Fruit fly (Drosophila melanogaster) S2 (cell line): ENCODE data around the gene CG17734.

ENCODE experiments used
- CG8478 ChIP-seq: fragments of >200 bp; optimal IDR thresholded peaks from 2 replicates; lab custom pipeline; 2018
- CTCF ChIP-seq, 2 experiments: fragments of >200 bp; optimal IDR thresholded peaks; 2 replicates each; lab custom pipeline; 2018

The CG17734 gene

DNA sequence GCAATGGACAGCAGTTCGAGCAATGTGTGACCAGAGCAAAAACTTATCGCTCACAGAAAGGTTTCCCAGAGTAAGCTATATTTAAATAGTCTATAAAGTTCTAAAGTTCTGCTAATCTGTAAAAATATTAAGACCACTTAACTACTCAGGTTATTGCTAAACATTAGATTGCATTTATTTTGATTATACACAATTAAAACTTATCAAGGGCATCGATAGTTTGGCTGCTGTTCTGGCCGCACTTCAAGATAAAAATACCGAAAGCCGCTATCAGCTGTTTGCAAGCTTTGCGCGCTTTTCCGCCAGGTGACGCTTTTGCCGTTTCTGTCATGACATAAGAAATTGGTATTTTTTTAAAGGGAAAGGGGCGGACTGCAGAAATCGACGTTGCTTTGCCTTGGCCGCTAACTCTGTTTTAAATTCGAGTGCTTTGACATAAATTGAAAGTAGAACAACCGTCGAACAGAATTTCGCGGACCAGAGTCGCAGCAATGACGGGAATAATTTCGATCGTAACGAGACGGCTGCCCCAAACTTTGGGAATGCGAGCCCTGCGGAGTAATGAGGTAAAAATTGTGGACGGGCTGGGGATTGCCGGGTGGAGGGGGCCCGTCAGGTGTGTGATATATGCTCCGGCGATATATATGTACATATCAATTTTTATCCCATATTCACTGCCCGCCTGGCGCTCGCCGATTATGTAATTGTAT, at the start of gene CG17734, which contains the start of gene CG5214:
CG17734 (minus strand) TSS at position 49 of the 710 bp plus-strand sequence.
CG5214 (plus strand) TSS at position 352 of the 710 bp plus-strand sequence.
- peak; percentile 77 to 82 for TF ChIP-seq CTCF (optimal IDR thresholded peaks at IDR 0.05; lab: Kevin White, UChicago)
- TF ChIP-seq CG8478 (lab: Kevin White, UChicago): no peak

DNA sequence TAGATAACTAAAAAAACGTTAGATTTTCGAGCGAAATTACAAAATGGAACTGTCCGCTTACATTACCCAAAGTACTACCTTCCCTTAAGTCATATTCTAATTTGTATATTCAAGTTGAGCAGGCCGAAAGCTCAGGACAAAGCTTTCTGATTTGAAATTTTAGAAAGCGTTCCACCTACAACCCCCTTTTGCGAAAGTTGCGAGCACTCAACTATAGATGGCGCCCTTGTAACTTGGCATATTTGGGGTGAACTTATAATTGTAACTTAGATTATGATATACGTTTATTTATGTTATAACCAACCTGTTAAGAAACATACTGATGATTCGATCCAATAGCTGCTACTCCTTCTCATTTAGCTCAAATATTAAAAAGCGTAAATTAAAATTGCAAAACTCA, 43.1 kb upstream of the CG17734 start:
- TF ChIP-seq CG8478 (lab: Kevin White, UChicago): no peak
- TF ChIP-seq CTCF (optimal IDR thresholded peaks at IDR 0.05; lab: Kevin White, UChicago): peak; percentile 48 to 61

DNA sequence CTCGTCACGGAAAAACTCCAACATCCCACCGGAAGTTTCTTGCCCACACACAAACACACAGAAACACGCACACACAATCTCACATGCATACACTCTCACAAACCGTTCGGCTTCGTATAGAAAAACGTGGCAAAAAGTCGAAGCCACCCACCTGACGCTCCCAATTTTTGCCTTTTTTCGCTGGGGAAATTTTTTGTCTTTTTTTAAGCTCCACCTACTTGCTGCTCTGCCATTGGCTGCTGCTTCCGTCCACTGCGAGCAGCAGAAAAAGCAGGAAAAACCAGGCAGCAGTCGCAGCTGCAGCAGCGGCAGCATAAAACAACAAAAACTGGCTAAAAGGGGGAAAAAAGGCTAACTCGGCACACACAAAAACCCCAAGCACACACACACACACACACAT, 38.1 kb upstream of the CG17734 start:
- TF ChIP-seq CG8478 (lab: Kevin White, UChicago) (no peak), CTCF (optimal IDR thresholded peaks at IDR 0.05; lab: Kevin White, UChicago) (no peak)

DNA sequence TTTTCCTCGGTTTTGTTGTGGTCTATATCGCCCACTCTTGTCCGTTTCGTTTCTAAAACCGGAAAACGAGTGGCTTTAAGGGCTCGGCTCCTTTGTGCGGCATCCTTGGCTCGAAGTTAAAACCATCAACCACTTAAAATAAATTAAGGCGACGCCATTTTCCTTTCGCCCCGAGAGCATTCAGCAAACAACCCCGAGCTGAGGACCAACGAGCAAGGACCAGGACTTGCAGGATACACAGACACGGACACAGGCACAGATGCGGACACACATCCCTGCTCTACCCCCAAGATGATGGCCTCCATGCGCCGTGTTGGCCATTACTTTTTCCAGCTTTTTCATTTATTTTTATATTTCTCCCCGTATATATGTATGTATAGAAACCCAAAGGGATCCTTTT, 28.9 kb upstream of the CG17734 start:
- no peak for TF ChIP-seq CTCF (optimal IDR thresholded peaks at IDR 0.05; lab: Kevin White, UChicago)
- no peak for TF ChIP-seq CG8478 (lab: Kevin White, UChicago)

DNA sequence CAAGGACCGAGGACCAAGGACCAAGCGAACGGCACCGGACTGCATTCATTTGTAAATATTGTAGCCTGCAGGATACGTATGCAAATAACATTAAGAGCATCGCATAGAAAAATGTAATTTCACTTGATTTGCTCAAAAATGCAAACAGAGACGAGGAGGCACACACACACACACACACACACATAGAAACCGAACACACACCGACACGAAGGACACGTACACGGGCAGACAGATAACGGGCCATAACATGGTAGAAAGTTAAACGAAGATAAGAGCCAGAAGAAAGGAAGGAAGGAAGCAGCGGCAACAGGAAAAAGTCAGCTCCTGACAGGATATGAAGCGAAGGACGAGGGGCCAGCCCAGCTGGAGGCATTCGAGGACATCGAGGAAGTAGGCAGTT, 26.8 kb upstream of the CG17734 start:
- TF ChIP-seq CG8478 (lab: Kevin White, UChicago) (no peak), CTCF (optimal IDR thresholded peaks at IDR 0.05; lab: Kevin White, UChicago) (no peak)

DNA sequence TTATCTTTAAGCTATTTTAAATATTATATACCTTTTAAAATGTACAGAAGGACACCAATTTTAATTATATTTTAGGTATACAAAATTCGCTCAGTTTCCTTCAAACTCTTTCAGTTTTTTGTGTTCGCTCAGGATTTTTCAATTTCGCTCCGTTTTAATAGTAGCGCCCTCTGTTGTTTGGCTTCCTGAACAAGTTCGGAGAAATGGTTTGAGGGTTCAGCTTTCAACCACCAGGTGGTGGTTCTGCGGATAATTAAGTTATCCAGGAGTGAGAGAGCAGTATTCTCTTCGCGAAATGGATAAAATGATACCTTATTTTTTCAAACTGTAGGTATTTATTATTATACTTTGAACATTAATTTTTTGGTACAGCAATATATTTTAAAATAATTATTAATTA, 25.2 kb upstream of the CG17734 start:
- TF ChIP-seq CTCF (optimal IDR thresholded peaks at IDR 0.05; lab: Kevin White, UChicago) (peak; percentile 89 to 96), CG8478 (lab: Kevin White, UChicago) (no peak)

DNA sequence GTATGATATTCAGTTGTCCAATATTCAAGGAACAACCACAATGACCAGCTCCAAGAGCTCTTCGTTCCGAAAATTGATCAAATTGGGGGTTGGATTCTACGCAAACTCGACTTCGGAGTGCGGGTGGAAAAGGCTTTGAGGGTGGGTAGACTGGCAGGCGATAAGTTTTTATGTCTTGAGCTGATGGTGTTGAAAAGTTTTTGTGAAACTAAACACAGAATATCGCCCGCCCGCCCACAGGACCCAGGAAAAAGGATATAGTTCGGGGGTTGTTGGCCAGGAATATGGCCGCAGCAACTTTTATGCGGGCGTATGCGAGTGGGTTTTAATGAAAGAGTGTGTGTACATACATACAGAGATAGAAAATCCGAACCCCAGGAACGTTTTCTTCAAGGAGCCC, 19.8 kb upstream of the CG17734 start:
- no peak for TF ChIP-seq CG8478 (lab: Kevin White, UChicago)
- no peak for TF ChIP-seq CTCF (optimal IDR thresholded peaks at IDR 0.05; lab: Kevin White, UChicago)

DNA sequence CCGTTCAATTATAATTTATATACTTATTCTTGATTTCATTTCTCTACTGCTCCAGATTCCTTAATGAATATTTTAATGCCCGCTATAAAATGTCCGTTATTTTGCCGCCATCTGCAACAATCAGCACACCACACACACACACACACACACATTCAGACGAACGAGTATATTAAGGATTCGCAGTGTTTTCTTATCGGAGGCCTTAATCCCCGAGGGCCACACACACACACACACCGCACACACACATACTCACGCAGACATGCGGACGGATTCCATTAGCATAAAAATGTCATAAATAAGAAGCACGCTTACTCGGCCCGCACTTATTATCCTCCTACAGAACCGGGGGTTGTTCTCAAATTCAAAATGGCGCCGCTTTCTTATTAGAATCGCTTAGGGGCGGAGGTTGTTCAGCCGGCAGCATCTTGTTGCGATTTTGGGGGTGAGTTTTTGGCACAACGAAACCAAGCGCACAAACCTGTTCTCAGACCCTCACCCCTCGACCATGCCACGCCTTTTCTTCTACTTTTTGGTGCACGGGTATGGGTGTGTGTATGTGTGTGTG, 17.2 kb upstream of the CG17734 start:
- TF ChIP-seq CG8478 (lab: Kevin White, UChicago): no peak
- no peak for TF ChIP-seq CTCF (optimal IDR thresholded peaks at IDR 0.05; lab: Kevin White, UChicago)

DNA sequence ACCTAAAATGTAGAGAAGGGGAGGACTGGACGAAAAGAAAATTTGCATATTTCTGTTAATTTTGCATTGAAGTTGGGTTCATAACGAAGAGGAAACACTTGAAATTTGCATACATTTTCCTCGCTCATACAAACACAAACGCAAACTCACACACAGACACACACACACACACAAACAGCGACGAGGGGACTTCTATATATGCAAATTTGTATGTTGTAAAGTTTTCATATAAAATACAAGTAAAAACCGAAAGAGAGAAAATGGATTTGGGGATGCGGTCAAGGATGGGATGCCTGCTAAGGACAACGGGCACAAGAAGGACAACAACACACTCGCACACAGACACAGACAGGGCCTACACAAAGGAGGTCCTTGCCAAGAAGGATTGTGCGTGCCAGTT, 13.7 kb upstream of the CG17734 start:
- TF ChIP-seq CTCF (optimal IDR thresholded peaks at IDR 0.05; lab: Kevin White, UChicago): no peak
- no peak for TF ChIP-seq CG8478 (lab: Kevin White, UChicago)

DNA sequence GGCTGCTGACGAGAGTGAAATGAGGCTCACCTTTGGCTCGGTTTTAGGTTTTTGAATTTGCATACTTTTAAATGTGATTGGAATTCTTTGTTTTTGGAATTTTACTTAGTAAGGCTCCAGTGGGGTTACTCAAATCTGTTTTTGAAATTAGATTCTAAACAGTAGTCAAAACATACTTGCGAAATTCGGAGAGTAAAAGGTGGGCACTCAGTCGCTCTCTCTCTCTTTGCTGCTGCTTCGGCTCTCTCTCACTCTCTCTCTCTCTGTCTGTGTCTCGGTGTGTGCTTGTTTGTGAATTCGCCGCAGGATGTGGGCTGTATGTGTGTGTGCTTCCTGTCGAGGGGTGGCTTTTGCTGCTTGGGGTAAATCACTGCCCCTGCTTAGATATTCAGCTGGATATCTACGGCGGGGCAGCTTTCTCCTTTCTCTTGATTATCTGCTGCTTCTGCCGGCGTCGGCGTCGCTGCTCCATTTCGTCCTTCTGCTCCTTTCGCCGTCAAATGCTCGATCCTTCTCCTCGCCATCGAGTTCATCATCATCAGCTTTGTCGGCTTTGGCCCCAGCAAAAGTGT, 10.7 kb upstream of the CG17734 start:
- TF ChIP-seq CTCF (optimal IDR thresholded peaks at IDR 0.05; lab: Kevin White, UChicago) (no peak), CG8478 (lab: Kevin White, UChicago) (no peak)

DNA sequence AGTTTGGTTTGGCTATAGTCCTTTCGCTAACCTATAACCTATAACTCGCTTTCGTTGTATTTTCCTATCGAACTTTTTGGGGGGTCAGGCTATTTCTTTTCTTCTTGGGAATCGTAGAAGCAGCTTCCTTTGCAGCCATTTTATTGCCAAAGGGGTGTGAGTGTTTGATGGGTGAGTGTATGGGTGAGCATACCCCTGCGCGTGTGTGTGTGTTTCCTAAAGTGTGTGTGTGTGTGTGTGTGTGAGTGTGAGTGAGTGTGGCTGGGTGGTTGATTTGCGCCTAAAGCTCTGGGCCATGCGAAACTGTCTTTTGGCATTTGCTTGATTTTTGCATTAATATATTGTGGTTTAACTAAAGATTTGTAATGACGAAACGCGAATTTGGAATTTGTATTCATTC, 10.0 kb upstream of the CG17734 start:
- no peak for TF ChIP-seq CTCF (optimal IDR thresholded peaks at IDR 0.05; lab: Kevin White, UChicago)
- no peak for TF ChIP-seq CG8478 (lab: Kevin White, UChicago)

DNA sequence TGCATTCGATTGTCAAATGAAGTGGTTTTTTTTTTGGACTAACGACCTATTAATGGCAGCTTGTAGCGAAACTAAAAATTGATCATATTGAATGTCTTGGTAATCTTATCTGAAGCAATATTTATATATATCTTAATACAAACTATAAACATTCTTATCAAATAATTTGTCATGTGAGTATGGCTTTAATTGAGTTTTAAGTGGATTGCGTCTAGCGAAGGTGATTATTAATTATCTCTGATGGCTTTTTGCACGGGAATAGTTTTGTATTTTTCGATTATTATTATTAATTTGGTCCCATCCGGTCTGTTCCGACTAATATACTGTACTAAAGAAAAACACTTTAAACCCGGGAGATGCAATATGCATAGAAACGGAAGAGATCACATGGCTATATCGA, 3.1 kb upstream of the CG17734 start:
- TF ChIP-seq CTCF (optimal IDR thresholded peaks at IDR 0.05; lab: Kevin White, UChicago) (no peak), CG8478 (lab: Kevin White, UChicago) (no peak)

DNA sequence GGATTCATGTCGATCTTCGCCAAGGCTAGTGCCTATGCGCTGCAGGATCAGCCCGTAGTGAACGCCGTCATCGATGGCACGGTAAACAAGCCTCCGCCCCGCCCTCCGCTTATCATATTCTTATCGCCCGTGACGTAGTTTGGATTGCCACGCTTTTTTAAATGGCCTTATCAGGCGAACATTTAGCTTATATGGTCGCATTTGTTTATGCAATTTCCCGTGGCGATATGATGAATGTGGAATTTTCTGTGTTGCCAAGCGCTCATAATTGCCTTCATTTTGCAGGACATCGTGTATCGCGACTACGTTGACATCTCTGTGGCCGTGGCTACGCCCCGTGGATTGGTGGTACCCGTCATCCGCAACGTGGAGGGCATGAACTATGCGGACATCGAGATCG, 2.0 kb upstream of the CG17734 start:
- no peak for TF ChIP-seq CG8478 (lab: Kevin White, UChicago)
- TF ChIP-seq CTCF (optimal IDR thresholded peaks at IDR 0.05; lab: Kevin White, UChicago): no peak

DNA sequence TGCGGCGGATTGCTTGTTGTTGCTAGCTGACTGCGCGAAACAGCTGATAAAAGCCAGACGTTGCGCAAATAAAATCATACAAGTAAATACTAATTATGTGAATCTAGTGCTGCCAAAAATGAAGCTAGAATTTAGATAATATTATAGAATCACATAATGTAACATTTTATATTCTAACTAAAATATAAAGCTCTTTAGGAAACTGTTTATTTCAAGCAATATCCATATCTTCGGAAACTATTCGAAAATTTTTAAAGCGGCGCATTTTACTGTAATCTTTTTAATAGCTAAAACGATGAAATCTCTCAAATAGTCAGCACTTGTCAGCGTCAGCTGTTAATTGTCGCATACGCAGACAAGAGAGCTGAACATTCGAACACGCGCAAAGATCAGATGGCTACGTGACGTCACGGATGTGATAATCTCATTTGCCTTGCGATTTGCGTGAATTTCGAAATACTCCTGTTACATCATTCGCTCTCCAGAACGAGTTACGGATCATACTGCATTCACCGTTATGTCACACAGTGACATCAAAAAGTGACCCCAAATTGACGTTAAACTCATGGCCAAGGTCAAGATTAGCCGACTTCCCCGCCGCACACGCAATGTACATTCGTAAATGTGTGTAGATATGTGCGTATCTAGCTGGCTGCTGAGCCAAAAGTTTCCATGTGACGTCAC, 600 bp downstream of the CG17734 start:
- TF ChIP-seq CG8478 (lab: Kevin White, UChicago): no peak
- no peak for TF ChIP-seq CTCF (optimal IDR thresholded peaks at IDR 0.05; lab: Kevin White, UChicago)

DNA sequence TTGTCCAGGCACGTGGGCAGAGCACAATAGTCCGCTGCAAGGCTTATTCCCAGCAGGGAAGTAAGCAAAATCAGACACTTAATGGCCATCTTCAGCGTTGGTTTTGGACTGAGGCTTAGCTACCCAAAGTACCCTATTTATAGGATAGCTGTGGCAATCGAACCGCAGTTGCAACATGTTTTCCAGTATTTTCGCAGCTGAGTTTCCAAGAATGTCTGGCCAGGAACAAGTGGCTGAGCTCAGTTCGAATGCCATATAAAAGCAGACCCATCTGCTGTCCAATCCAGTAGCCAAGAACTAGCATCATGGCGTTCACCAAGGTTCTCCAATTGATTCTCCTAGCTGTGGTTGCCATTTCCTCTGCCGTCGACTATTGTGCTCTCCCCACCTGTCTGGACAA, 2.9 kb downstream of the CG17734 start, which contains the start of the genes scpr-B and scpr-A:
scpr-B (minus strand) TSS at position 101 of the 400 bp plus-strand sequence.
scpr-A (plus strand) TSS at position 293 of the 400 bp plus-strand sequence.
- TF ChIP-seq CG8478 (lab: Kevin White, UChicago) (no peak), CTCF (optimal IDR thresholded peaks at IDR 0.05; lab: Kevin White, UChicago) (no peak)
